Worm (Caenorhabditis elegans) whole organism, L3 larva: ENCODE results near the gene cyp-33D1.

Source experiments
- R02D3.7 ChIP-seq: fragments of 150-350 bp; optimal IDR thresholded peaks from 2 replicates; lab custom pipeline; 2014; ENCODE audit warnings: missing biosample characterization, missing genetic modification characterization
- ama-1 ChIP-seq: fragments of 150-350 bp; optimal IDR thresholded peaks from 2 replicates; lab custom pipeline; 2018
- ceh-16 ChIP-seq: sonication (generic microtip); optimal IDR thresholded peaks from 2 replicates; lab custom pipeline; 2017; ENCODE audit warnings: missing biosample characterization, missing genetic modification characterization
- ceh-28 ChIP-seq: fragments of 150-350 bp; optimal IDR thresholded peaks from 2 replicates; lab custom pipeline; 2014; ENCODE audit warnings: missing biosample characterization, missing genetic modification reagents, missing genetic modification characterization
- daf-12 ChIP-seq: fragments of 150-350 bp; optimal IDR thresholded peaks from 2 replicates; lab custom pipeline; 2014; ENCODE audit warnings: missing biosample characterization, missing genetic modification reagents, missing genetic modification characterization
- egl-27 ChIP-seq: sonication (generic microtip); optimal IDR thresholded peaks from 4 replicates; lab custom pipeline; 2017; ENCODE audit warnings: missing biosample characterization, missing genetic modification reagents, missing genetic modification characterization
- elt-2 ChIP-seq: sonication (generic microtip); optimal IDR thresholded peaks from 2 replicates; lab custom pipeline; 2016; ENCODE audit warnings: missing genetic modification reagents, mild to moderate bottlenecking, missing genetic modification characterization, missing compliant biosample characterization
- fkh-2 ChIP-seq: fragments of 150-350 bp; optimal IDR thresholded peaks from 2 replicates; lab custom pipeline; 2014; ENCODE audit warnings: missing biosample characterization, missing genetic modification reagents, missing genetic modification characterization
- fos-1 ChIP-seq: fragments of 150-350 bp; optimal IDR thresholded peaks from 2 replicates; lab custom pipeline; 2014; ENCODE audit warnings: missing biosample characterization, missing genetic modification characterization
- hmg-11 ChIP-seq: sonication (generic microtip); optimal IDR thresholded peaks from 2 replicates; lab custom pipeline; 2016; ENCODE audit warnings: missing genetic modification characterization, missing compliant biosample characterization
- jun-1 ChIP-seq: fragments of 150-350 bp; optimal IDR thresholded peaks from 2 replicates; lab custom pipeline; 2014; ENCODE audit warnings: missing biosample characterization, missing genetic modification reagents, missing genetic modification characterization
- lin-15B ChIP-seq: fragments of 150-350 bp; optimal IDR thresholded peaks from 2 replicates; lab custom pipeline; 2014; ENCODE audit warnings: missing biosample characterization, missing genetic modification characterization
- lin-39 ChIP-seq: fragments of 150-350 bp; optimal IDR thresholded peaks from 2 replicates; lab custom pipeline; 2018; ENCODE audit warnings: missing biosample characterization, missing genetic modification reagents, missing genetic modification characterization
- lsy-12 ChIP-seq: sonication (generic microtip); optimal IDR thresholded peaks from 2 replicates; lab custom pipeline; 2016; ENCODE audit warnings: mild to moderate bottlenecking, missing genetic modification characterization, missing compliant biosample characterization
- mdl-1 ChIP-seq: fragments of 150-350 bp; optimal IDR thresholded peaks from 2 replicates; lab custom pipeline; 2014; ENCODE audit warnings: missing biosample characterization, missing genetic modification characterization
- mml-1 ChIP-seq: fragments of 150-350 bp; sonication (generic microtip); optimal IDR thresholded peaks from 3 replicates; lab custom pipeline; 2014; ENCODE audit warnings: missing biosample characterization, missing genetic modification characterization
- nfya-1 ChIP-seq: sonication (generic microtip); optimal IDR thresholded peaks from 2 replicates; lab custom pipeline; 2017; ENCODE audit warnings: missing genetic modification characterization, mild to moderate bottlenecking, missing compliant biosample characterization, antibody characterized with exemption, moderate library complexity; ENCODE audit not compliant: insufficient read depth
- nhr-11 ChIP-seq: fragments of 150-350 bp; optimal IDR thresholded peaks from 2 replicates; lab custom pipeline; 2014; ENCODE audit warnings: missing biosample characterization, missing genetic modification characterization
- nhr-23 ChIP-seq: fragments of 150-350 bp; optimal IDR thresholded peaks from 2 replicates; lab custom pipeline; 2014; ENCODE audit warnings: missing biosample characterization, missing genetic modification reagents, missing genetic modification characterization
- nhr-25 ChIP-seq: sonication (generic microtip); optimal IDR thresholded peaks from 2 replicates; lab custom pipeline; 2017; ENCODE audit warnings: missing biosample characterization, missing genetic modification characterization
- nhr-28 ChIP-seq: fragments of 150-350 bp; optimal IDR thresholded peaks from 2 replicates; lab custom pipeline; 2014; ENCODE audit warnings: missing biosample characterization, missing genetic modification characterization
- nhr-43 ChIP-seq: sonication (generic microtip); optimal IDR thresholded peaks from 2 replicates; lab custom pipeline; 2016; ENCODE audit warnings: mild to moderate bottlenecking, missing genetic modification characterization, missing compliant biosample characterization; ENCODE audit not compliant: poor library complexity, severe bottlenecking
- nhr-67 ChIP-seq: fragments of 150-350 bp; optimal IDR thresholded peaks from 2 replicates; lab custom pipeline; 2014; ENCODE audit warnings: missing biosample characterization, missing genetic modification characterization
- nhr-76 ChIP-seq: fragments of 150-350 bp; sonication (generic microtip); optimal IDR thresholded peaks from 5 replicates; lab custom pipeline; 2014; ENCODE audit warnings: missing biosample characterization, missing genetic modification characterization
- pha-4 ChIP-seq: fragments of 150-350 bp; optimal IDR thresholded peaks from 2 replicates; lab custom pipeline; 2014; ENCODE audit warnings: missing biosample characterization, missing genetic modification reagents, missing genetic modification characterization
- pqm-1 ChIP-seq: fragments of 150-350 bp; optimal IDR thresholded peaks from 2 replicates; lab custom pipeline; 2017; ENCODE audit warnings: missing biosample characterization, missing genetic modification characterization, inconsistent platforms
- skn-1 ChIP-seq: fragments of 150-350 bp; optimal IDR thresholded peaks from 2 replicates; lab custom pipeline; 2014; ENCODE audit warnings: missing biosample characterization, missing genetic modification characterization
- snpc-4 ChIP-seq: fragments of 150-350 bp; optimal IDR thresholded peaks from 2 replicates; lab custom pipeline; 2014; ENCODE audit warnings: missing biosample characterization, missing genetic modification characterization
- unc-39 ChIP-seq: sonication (generic microtip); optimal IDR thresholded peaks from 4 replicates; lab custom pipeline; 2017; ENCODE audit warnings: missing biosample characterization, missing genetic modification characterization
- unc-62 ChIP-seq: fragments of 150-350 bp; sonication (generic microtip); optimal IDR thresholded peaks from 4 replicates; lab custom pipeline; 2014; ENCODE audit warnings: missing biosample characterization, missing genetic modification reagents, missing genetic modification characterization
- zag-1 ChIP-seq: fragments of 150-350 bp; optimal IDR thresholded peaks from 2 replicates; lab custom pipeline; 2014; ENCODE audit warnings: missing biosample characterization, missing genetic modification characterization
- ztf-11 ChIP-seq: fragments of 150-350 bp; optimal IDR thresholded peaks from 2 replicates; lab custom pipeline; 2014; ENCODE audit warnings: missing biosample characterization, missing genetic modification characterization

cyp-33D1 gene

ce11 chrV:16155111-16155510 lies 20.5 kb downstream of the cyp-33D1 start, which contains the start of gene str-97:
Gene str-97, minus strand, starts transcription at chrV:16155211.
- TF ChIP-seq ama-1 (lab: Kevin White, UChicago): no peak
- TF ChIP-seq ztf-11 (tag; lab: Kevin White, UChicago): no peak
- no peak for TF ChIP-seq nfya-1
- no peak for TF ChIP-seq daf-12 (tag; lab: Kevin White, UChicago)
- no peak for TF ChIP-seq unc-39 (tag; lab: Kevin White, UChicago)
- TF ChIP-seq fos-1: no peak
- TF ChIP-seq nhr-11 (tag; lab: Kevin White, UChicago): no peak
- no peak for TF ChIP-seq R02D3.7 (tag; lab: Kevin White, UChicago)
- no peak for TF ChIP-seq pqm-1 (tag; lab: Kevin White, UChicago)
- no peak for TF ChIP-seq lin-15B (tag; lab: Kevin White, UChicago)

- TF ChIP-seq fkh-2 (tag; lab: Kevin White, UChicago) (no peak), unc-62 (GFP tag; lab: Kevin White, UChicago) (no peak), lin-39 (tag; lab: Kevin White, UChicago) (no peak), jun-1 (tag; lab: Kevin White, UChicago) (no peak), ceh-16 (tag; lab: Kevin White, UChicago) (no peak), egl-27 (no peak), elt-2 (tag; lab: Kevin White, UChicago) (no peak), pha-4 (no peak)
Observed at ce11 chrV:16153375-16153774, 22.3 kb downstream of the cyp-33D1 start, which contains the start of gene str-254. Gene str-254, minus strand, starts transcription at chrV:16153475.

ce11 chrV:16148805-16149204 lies 26.9 kb downstream of the cyp-33D1 start, which contains the start of gene F10A3.4:
Gene F10A3.4, plus strand, starts transcription at chrV:16149105.
- TF ChIP-seq elt-2 (tag; lab: Kevin White, UChicago) (peak; percentile 15), zag-1 (tag; lab: Kevin White, UChicago) (no peak)

ce11 chrV:16145009-16145408 lies 30.6 kb downstream of the cyp-33D1 start:
- TF ChIP-seq nhr-28 (tag; lab: Kevin White, UChicago): no peak
- no peak for TF ChIP-seq unc-62 (GFP tag; lab: Kevin White, UChicago)
- TF ChIP-seq snpc-4 (tag; lab: Kevin White, UChicago): no peak
- TF ChIP-seq nhr-43 (tag; lab: Kevin White, UChicago): no peak
- TF ChIP-seq nhr-23: no peak
- TF ChIP-seq nhr-67 (tag; lab: Kevin White, UChicago): no peak
- TF ChIP-seq unc-39 (tag; lab: Kevin White, UChicago): no peak
- no peak for TF ChIP-seq ama-1 (lab: Kevin White, UChicago)
- TF ChIP-seq mml-1 (tag; lab: Kevin White, UChicago): no peak
- no peak for TF ChIP-seq R02D3.7 (tag; lab: Kevin White, UChicago)
- TF ChIP-seq nhr-76 (tag; lab: Kevin White, UChicago): no peak
- TF ChIP-seq lsy-12 (tag; lab: Kevin White, UChicago): no peak
- no peak for TF ChIP-seq mdl-1 (tag; lab: Kevin White, UChicago)
- no peak for TF ChIP-seq hmg-11 (tag; lab: Kevin White, UChicago)
- no peak for TF ChIP-seq nhr-25 (tag; lab: Kevin White, UChicago)
- no peak for TF ChIP-seq lin-39 (tag; lab: Kevin White, UChicago)
- no peak for TF ChIP-seq pqm-1 (tag; lab: Kevin White, UChicago)

ce11 chrV:16143066-16143581 lies 32.5 kb downstream of the cyp-33D1 start, which contains the start of gene fbxa-88:
Gene fbxa-88, minus strand, starts transcription at chrV:16143116.
- TF ChIP-seq ceh-28 (tag; lab: Kevin White, UChicago) (no peak), lin-39 (tag; lab: Kevin White, UChicago) (no peak), skn-1 (tag; lab: Kevin White, UChicago) (peak; percentile 15), pqm-1 (tag; lab: Kevin White, UChicago) (peak; percentile 58), elt-2 (tag; lab: Kevin White, UChicago) (peak; percentile 80)
